Worm (Caenorhabditis elegans) whole organism, mixed stage, embryonic: ENCODE data around the gene C18D4.12.

Experiments
- ceh-43 ChIP-seq: fragments of 200-800 bp; sonication (Bioruptor generic); optimal IDR thresholded peaks from 2 replicates; lab custom pipeline; 2018; ENCODE audit warnings: mild to moderate bottlenecking, missing genetic modification characterization, moderate library complexity, missing compliant biosample characterization
- drap-1 ChIP-seq: fragments of 200-800 bp; sonication (Bioruptor generic); optimal IDR thresholded peaks from 3 replicates; lab custom pipeline; 2018; ENCODE audit warnings: mild to moderate bottlenecking, missing genetic modification characterization, missing compliant biosample characterization
- lsy-2 ChIP-seq: fragments of 150-350 bp; optimal IDR thresholded peaks from 2 replicates; lab custom pipeline; 2014; ENCODE audit warnings: missing biosample characterization, missing genetic modification characterization
- nhr-237 ChIP-seq: fragments of 150-350 bp; optimal IDR thresholded peaks from 2 replicates; lab custom pipeline; 2014; ENCODE audit warnings: missing biosample characterization, missing genetic modification characterization
- pha-4 ChIP-seq: fragments of 150-350 bp; optimal IDR thresholded peaks from 2 replicates; lab custom pipeline; 2018; ENCODE audit warnings: missing biosample characterization, missing genetic modification reagents, missing genetic modification characterization
- sptf-1 ChIP-seq: sonication (generic microtip); optimal IDR thresholded peaks from 2 replicates; lab custom pipeline; 2017; ENCODE audit warnings: mild to moderate bottlenecking, missing genetic modification characterization, moderate library complexity, missing compliant biosample characterization
- tbx-8 ChIP-seq: fragments of 200-800 bp; sonication (Bioruptor generic); optimal IDR thresholded peaks from 2 replicates; lab custom pipeline; 2018; ENCODE audit warnings: mild to moderate bottlenecking, missing genetic modification characterization, moderate library complexity, missing compliant biosample characterization
- unc-62 ChIP-seq: fragments of 150-350 bp; optimal IDR thresholded peaks from 2 replicates; lab custom pipeline; 2014; ENCODE audit warnings: missing biosample characterization, missing genetic modification reagents, missing genetic modification characterization
- ztf-11 ChIP-seq: fragments of 150-350 bp; optimal IDR thresholded peaks from 2 replicates; lab custom pipeline; 2014; ENCODE audit warnings: missing biosample characterization, missing genetic modification characterization

- TF ChIP-seq nhr-237 (tag; lab: Kevin White, UChicago): no peak
- no peak for TF ChIP-seq pha-4 (tag; lab: Kevin White, UChicago)
- no peak for TF ChIP-seq ceh-43
- no peak for TF ChIP-seq unc-62 (GFP tag; lab: Kevin White, UChicago)
- no peak for TF ChIP-seq ztf-11 (tag; lab: Kevin White, UChicago)
- TF ChIP-seq drap-1: no peak
- TF ChIP-seq sptf-1 (tag; lab: Kevin White, UChicago): no peak
- no peak for TF ChIP-seq tbx-8 (GFP tag; lab: Kevin White, UChicago)
- TF ChIP-seq lsy-2 (tag; lab: Kevin White, UChicago): no peak
Observed at ce11 chrV:17500055-17500454, 30.3 kb downstream of the C18D4.12 start.
